Fruit fly (Drosophila melanogaster) whole organism, embryonic: ENCODE data around the gene Sgf11.

Source experiments
- Aef1 ChIP-seq: fragments of 200-800 bp; sonication (Bioruptor generic); IDR thresholded peaks from 3 replicates; pipeline ENCODE4 v1.3.6; 2022; ENCODE audit warnings: missing biosample characterization, missing genetic modification characterization
- BtbVII ChIP-seq: fragments of 200-800 bp; sonication (Bioruptor generic); optimal IDR thresholded peaks from 3 replicates; lab custom pipeline; 2017; ENCODE audit warnings: missing biosample characterization, mild to moderate bottlenecking, missing genetic modification characterization
- CG10431 ChIP-seq: fragments of 200-800 bp; sonication (Bioruptor generic); optimal IDR thresholded peaks from 3 replicates; lab custom pipeline; 2018; ENCODE audit warnings: missing biosample characterization, mild to moderate bottlenecking, missing genetic modification characterization
- CG11696 ChIP-seq: fragments of 200-800 bp; sonication (Bioruptor generic); IDR thresholded peaks from 2 replicates; pipeline ENCODE4 v1.3.6; 2022; ENCODE audit warnings: missing biosample characterization, missing genetic modification characterization
- CG12104 ChIP-seq: fragments of 200-800 bp; sonication (Bioruptor generic); optimal IDR thresholded peaks from 3 replicates; lab custom pipeline; 2016; ENCODE audit warnings: missing biosample characterization, missing genetic modification characterization
- CG12659 ChIP-seq: fragments of 200-800 bp; sonication (Bioruptor generic); optimal IDR thresholded peaks from 3 replicates; lab custom pipeline; 2017; ENCODE audit warnings: mild to moderate bottlenecking, missing biosample characterization, missing genetic modification reagents, missing genetic modification characterization
- CG12744 ChIP-seq: fragments of 200-800 bp; sonication (Bioruptor generic); optimal IDR thresholded peaks from 2 replicates; lab custom pipeline; 2016; ENCODE audit warnings: missing biosample characterization, missing genetic modification characterization
- CG13296 ChIP-seq: fragments of 200-800 bp; sonication (Bioruptor generic); optimal IDR thresholded peaks from 3 replicates; lab custom pipeline; 2018; ENCODE audit warnings: missing biosample characterization, mild to moderate bottlenecking, missing genetic modification characterization
- CG13624 ChIP-seq: fragments of 200-800 bp; sonication (Bioruptor generic); optimal IDR thresholded peaks from 2 replicates; lab custom pipeline; 2016; ENCODE audit warnings: missing biosample characterization, missing genetic modification characterization
- CG13775 ChIP-seq: fragments of 200-800 bp; sonication (Bioruptor generic); optimal IDR thresholded peaks from 3 replicates; lab custom pipeline; 2017; ENCODE audit warnings: missing biosample characterization, mild to moderate bottlenecking, missing genetic modification characterization
- CG15479 ChIP-seq: fragments of 200-800 bp; sonication (Bioruptor generic); optimal IDR thresholded peaks from 3 replicates; lab custom pipeline; 2019; ENCODE audit warnings: missing biosample characterization, mild to moderate bottlenecking, missing genetic modification characterization, moderate library complexity
- CG15601 ChIP-seq: fragments of 200-800 bp; sonication (Bioruptor generic); optimal IDR thresholded peaks from 3 replicates; lab custom pipeline; 2019; ENCODE audit warnings: missing biosample characterization, mild to moderate bottlenecking, missing genetic modification characterization, moderate library complexity
- CG1602 ChIP-seq: fragments of 200-800 bp; sonication (Bioruptor generic); optimal IDR thresholded peaks from 3 replicates; lab custom pipeline; 2016; ENCODE audit warnings: missing biosample characterization, missing genetic modification characterization
- CG17361 ChIP-seq: fragments of 200-800 bp; sonication (Bioruptor generic); IDR thresholded peaks from 3 replicates; pipeline ENCODE4 v1.3.6; 2022; ENCODE audit warnings: missing biosample characterization, missing genetic modification characterization
- CG17568 ChIP-seq: fragments of 200-800 bp; sonication (Bioruptor generic); optimal IDR thresholded peaks from 2 replicates; lab custom pipeline; 2018; ENCODE audit warnings: missing biosample characterization, mild to moderate bottlenecking, missing genetic modification characterization, moderate library complexity
- CG17802 ChIP-seq: fragments of 200-800 bp; sonication (Bioruptor generic); optimal IDR thresholded peaks from 2 replicates; lab custom pipeline; 2018; ENCODE audit warnings: missing biosample characterization, mild to moderate bottlenecking, missing genetic modification characterization, moderate library complexity
- CG30020 ChIP-seq: fragments of 200-800 bp; optimal IDR thresholded peaks from 2 replicates; lab custom pipeline; 2019; ENCODE audit warnings: missing biosample characterization, mild to moderate bottlenecking, missing genetic modification characterization, moderate library complexity
- CG4328 ChIP-seq: fragments of 200-800 bp; sonication (Bioruptor generic); optimal IDR thresholded peaks from 3 replicates; lab custom pipeline; 2017; ENCODE audit warnings: missing biosample characterization, missing genetic modification reagents, missing genetic modification characterization
- CG8290 ChIP-seq, 3 experiments: fragments of 200-800 bp; sonication (Bioruptor generic); optimal IDR thresholded peaks; 2 replicates each; lab custom pipeline; 2016 to 2019; ENCODE audit warnings: missing biosample characterization in 3 of 3, missing genetic modification characterization in 3 of 3, mild to moderate bottlenecking in 2 of 3, moderate library complexity in 1 of 3
- CG8944 ChIP-seq: fragments of 200-800 bp; sonication (Bioruptor generic); optimal IDR thresholded peaks from 3 replicates; lab custom pipeline; 2016; ENCODE audit warnings: missing biosample characterization, missing genetic modification characterization
- CTCF ChIP-seq: fragments of 200-800 bp; sonication (Bioruptor generic); optimal IDR thresholded peaks from 2 replicates; lab custom pipeline; 2017; ENCODE audit warnings: missing biosample characterization, mild to moderate bottlenecking, missing genetic modification characterization, moderate library complexity
- CkIIα-i1 ChIP-seq: fragments of 200-800 bp; sonication (Bioruptor generic); IDR thresholded peaks from 2 replicates; pipeline ENCODE4 v1.3.6; 2022; ENCODE audit warnings: missing biosample characterization, missing genetic modification characterization
- Ets97D ChIP-seq: fragments of 200-800 bp; sonication (Bioruptor generic); optimal IDR thresholded peaks from 3 replicates; lab custom pipeline; 2016; ENCODE audit warnings: missing biosample characterization, missing genetic modification characterization
- Fer1 ChIP-seq: fragments of 200-800 bp; sonication (Bioruptor generic); optimal IDR thresholded peaks from 2 replicates; lab custom pipeline; 2017; ENCODE audit warnings: missing biosample characterization, mild to moderate bottlenecking, missing genetic modification characterization
- H2.0 ChIP-seq: fragments of 200-800 bp; sonication (Bioruptor generic); IDR thresholded peaks from 2 replicates; pipeline ENCODE4 v1.3.6; 2022; ENCODE audit warnings: missing biosample characterization, missing genetic modification characterization
- HLH3B ChIP-seq: fragments of 200-800 bp; sonication (Bioruptor generic); IDR thresholded peaks from 2 replicates; pipeline ENCODE4 v1.3.6; 2022; ENCODE audit warnings: missing biosample characterization, missing genetic modification characterization
- Hr78 ChIP-seq, 2 experiments: fragments of 200-800 bp in 1 of 2; fragments of >200 bp in 1 of 2; sonication (Bioruptor generic) in 1 of 2; optimal IDR thresholded peaks; 2 replicates each; lab custom pipeline; 2017 to 2019; ENCODE audit warnings: missing biosample characterization in 2 of 2, missing genetic modification characterization in 2 of 2, mild to moderate bottlenecking in 1 of 2, moderate library complexity in 1 of 2
- Myb ChIP-seq: fragments of 200-800 bp; sonication (Bioruptor generic); optimal IDR thresholded peaks from 2 replicates; lab custom pipeline; 2016; ENCODE audit warnings: missing biosample characterization, missing genetic modification characterization
- PHDP ChIP-seq: fragments of 200-800 bp; sonication (Bioruptor generic); optimal IDR thresholded peaks from 3 replicates; lab custom pipeline; 2018; ENCODE audit warnings: missing biosample characterization, mild to moderate bottlenecking, missing genetic modification characterization, moderate library complexity
- btn ChIP-seq: fragments of 200-800 bp; sonication (Bioruptor generic); optimal IDR thresholded peaks from 2 replicates; lab custom pipeline; 2016; ENCODE audit warnings: missing biosample characterization, missing genetic modification characterization
- cas ChIP-seq: fragments of 200-800 bp; sonication (Bioruptor generic); IDR thresholded peaks from 2 replicates; pipeline ENCODE4 v1.3.6; 2022; ENCODE audit warnings: missing biosample characterization, missing genetic modification characterization
- crp ChIP-seq, 2 experiments: fragments of 200-800 bp; sonication (Bioruptor generic); optimal IDR thresholded peaks; 2 replicates in 1 of 2; 3 replicates in 1 of 2; lab custom pipeline; 2017; ENCODE audit warnings: missing biosample characterization in 2 of 2, missing genetic modification characterization in 2 of 2, mild to moderate bottlenecking in 1 of 2, moderate library complexity in 1 of 2
- da ChIP-seq: fragments of 200-800 bp; sonication (Bioruptor generic); optimal IDR thresholded peaks from 2 replicates; lab custom pipeline; 2016; ENCODE audit warnings: missing biosample characterization, missing genetic modification characterization
- danr ChIP-seq: fragments of 200-800 bp; sonication (Bioruptor generic); IDR thresholded peaks from 2 replicates; pipeline ENCODE4 v1.3.6; 2022; ENCODE audit warnings: missing biosample characterization, missing genetic modification characterization
- dimm ChIP-seq: fragments of 200-800 bp; sonication (Bioruptor generic); IDR thresholded peaks from 2 replicates; pipeline ENCODE4 v1.3.6; 2022; ENCODE audit warnings: missing biosample characterization, missing genetic modification characterization
- disco-r ChIP-seq: fragments of 200-800 bp; sonication (Bioruptor generic); optimal IDR thresholded peaks from 2 replicates; lab custom pipeline; 2016; ENCODE audit warnings: missing biosample characterization, missing genetic modification characterization
- dm ChIP-seq: fragments of 200-800 bp; sonication (Bioruptor generic); optimal IDR thresholded peaks from 3 replicates; lab custom pipeline; 2016; ENCODE audit warnings: missing biosample characterization, missing genetic modification characterization
- en ChIP-seq: fragments of 200-800 bp; sonication (Bioruptor generic); optimal IDR thresholded peaks from 2 replicates; lab custom pipeline; 2016; ENCODE audit warnings: missing biosample characterization, missing genetic modification characterization
- ewg ChIP-seq: fragments of 200-800 bp; sonication (Bioruptor generic); optimal IDR thresholded peaks from 3 replicates; lab custom pipeline; 2017; ENCODE audit warnings: mild to moderate bottlenecking, missing biosample characterization, missing genetic modification reagents, missing genetic modification characterization
- ftz-f1 ChIP-seq: fragments of 200-800 bp; sonication (Bioruptor generic); optimal IDR thresholded peaks from 2 replicates; lab custom pipeline; 2016; ENCODE audit warnings: missing biosample characterization, missing genetic modification characterization
- fu2 ChIP-seq: fragments of 200-800 bp; sonication (Bioruptor generic); optimal IDR thresholded peaks from 2 replicates; lab custom pipeline; 2016; ENCODE audit warnings: missing biosample characterization, missing genetic modification characterization
- hb ChIP-seq: fragments of 200-800 bp; sonication (Bioruptor generic); IDR thresholded peaks from 3 replicates; pipeline ENCODE4 v1.3.6; 2022; ENCODE audit warnings: missing biosample characterization, missing genetic modification characterization; ENCODE audit not compliant: partially characterized antibody
- inv ChIP-seq: fragments of 200-800 bp; sonication (Bioruptor generic); IDR thresholded peaks from 2 replicates; pipeline ENCODE4 v1.3.6; 2022; ENCODE audit warnings: missing biosample characterization, missing genetic modification characterization; ENCODE audit not compliant: partially characterized antibody
- lbe ChIP-seq: fragments of 200-800 bp; sonication (Bioruptor generic); optimal IDR thresholded peaks from 2 replicates; lab custom pipeline; 2016; ENCODE audit warnings: missing biosample characterization, mild to moderate bottlenecking, missing genetic modification characterization
- p53 ChIP-seq: fragments of 200-800 bp; sonication (Bioruptor generic); optimal IDR thresholded peaks from 2 replicates; lab custom pipeline; 2016; ENCODE audit warnings: missing biosample characterization, missing genetic modification characterization
- pita ChIP-seq: fragments of 200-800 bp; sonication (Bioruptor generic); optimal IDR thresholded peaks from 2 replicates; lab custom pipeline; 2017; ENCODE audit warnings: missing biosample characterization, mild to moderate bottlenecking, missing genetic modification characterization
- sens ChIP-seq: fragments of 200-800 bp; sonication (Bioruptor generic); peaks from one replicate; lab custom pipeline; 2016; ENCODE audit warnings: missing biosample characterization, missing genetic modification characterization
- slp2 ChIP-seq: fragments of 200-800 bp; sonication (Bioruptor generic); optimal IDR thresholded peaks from 2 replicates; lab custom pipeline; 2016; ENCODE audit warnings: missing biosample characterization, missing genetic modification characterization
- stc ChIP-seq: fragments of 200-800 bp; sonication (Bioruptor generic); IDR thresholded peaks from 2 replicates; pipeline ENCODE4 v1.3.6; 2022; ENCODE audit warnings: missing biosample characterization, missing genetic modification characterization
- tna ChIP-seq: fragments of 200-800 bp; sonication (Bioruptor generic); IDR thresholded peaks from 2 replicates; pipeline ENCODE4 v1.3.6; 2022; ENCODE audit warnings: missing biosample characterization, missing genetic modification characterization; ENCODE audit not compliant: partially characterized antibody
- vnd ChIP-seq: fragments of 200-800 bp; sonication (Bioruptor generic); IDR thresholded peaks from 3 replicates; pipeline ENCODE4 v1.3.6; 2022; ENCODE audit warnings: missing biosample characterization, missing genetic modification characterization; ENCODE audit not compliant: partially characterized antibody
- wor ChIP-seq: fragments of 200-800 bp; sonication (Bioruptor generic); IDR thresholded peaks from 2 replicates; pipeline ENCODE4 v1.3.6; 2022; ENCODE audit warnings: missing biosample characterization, missing genetic modification characterization

Sgf11 gene

DNA sequence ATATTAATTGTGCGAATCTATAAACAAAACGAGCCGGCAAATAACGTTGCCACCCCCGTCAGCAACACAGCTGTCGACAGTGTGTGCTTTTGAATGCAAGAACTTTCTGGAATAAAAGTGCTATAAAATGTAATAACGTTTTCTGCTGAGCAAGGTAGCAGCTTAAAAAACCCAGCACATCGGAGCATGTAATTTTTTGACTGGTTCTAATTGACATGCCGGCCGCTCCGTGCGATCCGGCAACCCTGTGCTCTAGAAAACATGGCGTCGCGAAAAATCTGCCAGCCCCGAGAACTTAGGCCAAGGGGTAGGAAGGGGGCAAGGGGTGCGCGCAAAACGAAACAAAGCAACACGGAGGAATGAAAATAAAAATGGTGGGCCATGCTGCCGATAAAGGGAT, 9.4 kb downstream of the Sgf11 start (continued):
- no peak for TF ChIP-seq BtbVII (GFP tag; lab: Kevin White, UChicago)
- TF ChIP-seq H2.0 (GFP tag; lab: Robert Waterston, UW): no peak
- no peak for TF ChIP-seq HLH3B (GFP tag; lab: Robert Waterston, UW)
- TF ChIP-seq PHDP (tag; lab: Kevin White, UChicago): peak; percentile 9
- peak; percentile 18 for TF ChIP-seq CG13775 (GFP tag; lab: Kevin White, UChicago)
- no peak for TF ChIP-seq CG12744 (GFP tag; lab: Kevin White, UChicago)
- TF ChIP-seq CG17802: no peak
- TF ChIP-seq CG13296 (GFP tag; lab: Kevin White, UChicago): no peak
- TF ChIP-seq disco-r (GFP tag; lab: Kevin White, UChicago): no peak
- TF ChIP-seq hb (GFP tag; lab: Robert Waterston, UW): no peak
- TF ChIP-seq CG15479 (GFP tag; lab: Kevin White, UChicago): no peak
- TF ChIP-seq stc (GFP tag; lab: Robert Waterston, UW): no peak
- no peak for TF ChIP-seq CG11696 (GFP tag; lab: Robert Waterston, UW)
- no peak for TF ChIP-seq cas (GFP tag; lab: Robert Waterston, UW)
- TF ChIP-seq inv (GFP tag; lab: Robert Waterston, UW): no peak
- peak; percentile 41 for TF ChIP-seq CG13624 (GFP tag; lab: Kevin White, UChicago)
- TF ChIP-seq ewg (GFP tag; lab: Kevin White, UChicago): peak; percentile 13
- TF ChIP-seq tna (GFP tag; lab: Robert Waterston, UW): peak; percentile 19; the same call in 1 of the 2 replicates
- peak; percentile 40 for TF ChIP-seq Myb (GFP tag; lab: Kevin White, UChicago)
- peak; percentile 46 for TF ChIP-seq Ets97D (GFP tag; lab: Kevin White, UChicago)
- TF ChIP-seq CG15601 (tag; lab: Kevin White, UChicago): no peak
- TF ChIP-seq CG17361 (GFP tag; lab: Robert Waterston, UW): no peak
- TF ChIP-seq ftz-f1 (GFP tag; lab: Kevin White, UChicago): peak; percentile 51
- no peak for TF ChIP-seq en (GFP tag; lab: Kevin White, UChicago)
- TF ChIP-seq CG12659 (GFP tag; lab: Kevin White, UChicago): peak; percentile 49
- no peak for TF ChIP-seq CG8944
- TF ChIP-seq CG12104 (GFP tag; lab: Kevin White, UChicago): no peak
- TF ChIP-seq fu2 (GFP tag; lab: Kevin White, UChicago): no peak
- no peak for TF ChIP-seq CG1602
- TF ChIP-seq da (GFP tag; lab: Kevin White, UChicago): no peak
- no peak for TF ChIP-seq CkIIα-i1 (GFP tag; lab: Robert Waterston, UW)
- no peak for TF ChIP-seq dimm (GFP tag; lab: Robert Waterston, UW)
- no peak for TF ChIP-seq CG30020
- peak; percentile 30 for TF ChIP-seq CTCF
- peak; percentile 86 for TF ChIP-seq sens (GFP tag; lab: Kevin White, UChicago)
- peak; percentile 8 for TF ChIP-seq dm (GFP tag; lab: Kevin White, UChicago)
- no peak for TF ChIP-seq CG8290 (GFP tag; optimal IDR thresholded peaks at IDR 0.05; lab: Kevin White, UChicago)
- no peak for TF ChIP-seq CG8290 (tag; optimal IDR thresholded peaks at IDR 0.05; lab: Kevin White, UChicago)
- no peak for TF ChIP-seq pita (GFP tag; lab: Kevin White, UChicago)
- no peak for TF ChIP-seq wor (GFP tag; lab: Robert Waterston, UW)
- TF ChIP-seq btn (GFP tag; lab: Kevin White, UChicago): no peak
- TF ChIP-seq Aef1 (GFP tag; lab: Robert Waterston, UW): no peak
- no peak for TF ChIP-seq CG10431 (GFP tag; lab: Kevin White, UChicago)
- TF ChIP-seq crp (GFP tag; optimal IDR thresholded peaks at IDR 0.05; lab: Kevin White, UChicago): peak in 1 of 2 experiments; percentile 68
- peak; percentile 7 for TF ChIP-seq slp2
- TF ChIP-seq vnd (GFP tag; lab: Robert Waterston, UW): no peak
- no peak for TF ChIP-seq p53
- no peak for TF ChIP-seq danr (GFP tag; lab: Robert Waterston, UW)
- peak; percentile 25 for TF ChIP-seq lbe (GFP tag; lab: Kevin White, UChicago)
- no peak for TF ChIP-seq Hr78 (GFP tag; optimal IDR thresholded peaks at IDR 0.05; lab: Kevin White, UChicago)
- no peak for TF ChIP-seq CG17568 (GFP tag; lab: Kevin White, UChicago)
- TF ChIP-seq Fer1 (GFP tag; lab: Kevin White, UChicago): peak; percentile 19
- TF ChIP-seq CG4328: no peak
